Worm (Caenorhabditis elegans) whole organism, mixed stage, embryonic: Measurements from ENCODE around the gene srg-26.

Source experiments
- elt-1 ChIP-seq: sonication (generic microtip); optimal IDR thresholded peaks from 2 replicates; lab custom pipeline; 2017; ENCODE audit warnings: missing genetic modification characterization, mild to moderate bottlenecking, missing compliant biosample characterization, antibody characterized with exemption, moderate library complexity, borderline replicate concordance; ENCODE audit not compliant: insufficient read depth
- lin-13 ChIP-seq: fragments of 150-350 bp; optimal IDR thresholded peaks from 2 replicates; lab custom pipeline; 2014; ENCODE audit warnings: missing biosample characterization, missing genetic modification characterization
- mep-1 ChIP-seq: fragments of 150-350 bp; optimal IDR thresholded peaks from 2 replicates; lab custom pipeline; 2017; ENCODE audit warnings: missing biosample characterization, missing genetic modification reagents, missing genetic modification characterization, inconsistent platforms
- nhr-28 ChIP-seq: fragments of 150-350 bp; optimal IDR thresholded peaks from 2 replicates; lab custom pipeline; 2014; ENCODE audit warnings: missing biosample characterization, missing genetic modification characterization

DNA sequence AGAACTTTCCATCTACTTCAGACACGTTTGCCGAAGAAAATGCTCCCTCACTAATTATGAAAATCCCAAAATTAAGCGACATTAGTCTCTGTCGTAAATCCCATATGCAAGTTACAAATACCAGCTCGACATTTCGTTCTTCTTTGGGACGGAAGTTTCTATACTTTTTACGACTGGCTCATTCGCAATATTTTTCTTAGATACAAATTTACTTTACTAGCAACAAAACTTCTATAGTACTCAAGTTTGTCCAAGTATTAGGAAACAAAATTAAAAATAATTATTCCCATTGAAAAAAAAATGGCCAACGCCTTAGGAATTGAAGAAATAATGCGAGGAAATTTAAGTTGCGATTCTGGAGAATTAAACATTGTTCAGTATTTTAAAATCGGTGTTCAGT, at the start of gene srg-26:
- no peak for TF ChIP-seq elt-1 (tag; lab: Kevin White, UChicago)
- TF ChIP-seq mep-1, result no peak
- no peak for TF ChIP-seq nhr-28 (tag; lab: Kevin White, UChicago)
- no peak for TF ChIP-seq lin-13 (tag; lab: Kevin White, UChicago)
